Fruit fly (Drosophila melanogaster) whole organism, embryonic: Measurements from ENCODE around the gene Taf8.

ENCODE experiments used
- Adf1 ChIP-seq: fragments of 200-800 bp; sonication (Bioruptor generic); IDR thresholded peaks from 2 replicates; pipeline ENCODE4 v1.3.6; 2022; ENCODE audit warnings: missing biosample characterization, missing genetic modification characterization
- Asciz ChIP-seq: fragments of 200-800 bp; sonication (Bioruptor generic); optimal IDR thresholded peaks from 2 replicates; lab custom pipeline; 2017; ENCODE audit warnings: missing biosample characterization, mild to moderate bottlenecking, missing genetic modification characterization, missing genetic modification reagents
- CG13894 ChIP-seq: fragments of 200-800 bp; sonication (Bioruptor generic); optimal IDR thresholded peaks from 3 replicates; lab custom pipeline; 2018; ENCODE audit warnings: missing biosample characterization, mild to moderate bottlenecking, missing genetic modification characterization, moderate library complexity
- CG17186 ChIP-seq: fragments of 200-800 bp; sonication (Bioruptor generic); optimal IDR thresholded peaks from 3 replicates; lab custom pipeline; 2017; ENCODE audit warnings: missing biosample characterization, missing genetic modification reagents, missing genetic modification characterization
- CG17328 ChIP-seq: fragments of 200-800 bp; sonication (Bioruptor generic); IDR thresholded peaks from 2 replicates; pipeline ENCODE4 v1.3.6; 2022; ENCODE audit warnings: missing biosample characterization, missing genetic modification characterization
- CG18262 ChIP-seq: fragments of 200-800 bp; optimal IDR thresholded peaks from 3 replicates; lab custom pipeline; 2019; ENCODE audit warnings: missing biosample characterization, mild to moderate bottlenecking, missing genetic modification characterization, moderate library complexity
- CG30020 ChIP-seq: fragments of 200-800 bp; optimal IDR thresholded peaks from 2 replicates; lab custom pipeline; 2019; ENCODE audit warnings: missing biosample characterization, mild to moderate bottlenecking, missing genetic modification characterization, moderate library complexity
- CG31365 ChIP-seq: fragments of 200-800 bp; sonication (Bioruptor generic); optimal IDR thresholded peaks from 2 replicates; lab custom pipeline; 2018; ENCODE audit warnings: missing biosample characterization, mild to moderate bottlenecking, missing genetic modification characterization
- CG3281 ChIP-seq: fragments of 200-800 bp; sonication (Bioruptor generic); optimal IDR thresholded peaks from 3 replicates; lab custom pipeline; 2017; ENCODE audit warnings: missing biosample characterization, mild to moderate bottlenecking, missing genetic modification characterization
- CG6813 ChIP-seq: fragments of 200-800 bp; sonication (Bioruptor generic); optimal IDR thresholded peaks from 2 replicates; lab custom pipeline; 2017; ENCODE audit warnings: missing biosample characterization, missing genetic modification characterization, mild to moderate bottlenecking, moderate library complexity, missing genetic modification reagents
- CG7928 ChIP-seq: fragments of 200-800 bp; sonication (Bioruptor generic); optimal IDR thresholded peaks from 2 replicates; lab custom pipeline; 2017; ENCODE audit warnings: missing biosample characterization, mild to moderate bottlenecking, missing genetic modification characterization
- CG7987 ChIP-seq: fragments of 200-800 bp; sonication (Bioruptor generic); optimal IDR thresholded peaks from 2 replicates; lab custom pipeline; 2018; ENCODE audit warnings: missing biosample characterization, mild to moderate bottlenecking, missing genetic modification characterization, moderate library complexity
- CHES-1-like ChIP-seq: fragments of 200-800 bp; sonication (Bioruptor generic); optimal IDR thresholded peaks from 2 replicates; lab custom pipeline; 2016; ENCODE audit warnings: missing biosample characterization, missing genetic modification characterization
- CTCF ChIP-seq: fragments of 200-800 bp; sonication (Bioruptor generic); optimal IDR thresholded peaks from 2 replicates; lab custom pipeline; 2017; ENCODE audit warnings: missing biosample characterization, mild to moderate bottlenecking, missing genetic modification characterization, moderate library complexity
- Camta ChIP-seq: fragments of 200-800 bp; sonication (Bioruptor generic); optimal IDR thresholded peaks from 2 replicates; lab custom pipeline; 2016; ENCODE audit warnings: missing biosample characterization, missing genetic modification characterization
- CrebB ChIP-seq: fragments of 200-800 bp; sonication (Bioruptor generic); optimal IDR thresholded peaks from 3 replicates; lab custom pipeline; 2018; ENCODE audit warnings: missing biosample characterization, mild to moderate bottlenecking, missing genetic modification characterization
- Dbx ChIP-seq: fragments of 200-800 bp; sonication (Bioruptor generic); IDR thresholded peaks from 3 replicates; pipeline ENCODE4 v1.3.6; 2022; ENCODE audit warnings: missing biosample characterization, missing genetic modification characterization
- Deaf1 ChIP-seq: fragments of 200-800 bp; optimal IDR thresholded peaks from 3 replicates; lab custom pipeline; 2019; ENCODE audit warnings: missing biosample characterization, mild to moderate bottlenecking, missing genetic modification characterization, moderate library complexity
- E2f2 ChIP-seq: fragments of 200-800 bp; sonication (Bioruptor generic); IDR thresholded peaks from 2 replicates; pipeline ENCODE4 v1.3.6; 2022; ENCODE audit warnings: missing biosample characterization, missing genetic modification characterization
- H15 ChIP-seq: fragments of 200-800 bp; sonication (Bioruptor generic); IDR thresholded peaks from 3 replicates; pipeline ENCODE4 v1.3.6; 2022; ENCODE audit warnings: missing biosample characterization, missing genetic modification characterization
- Hr3 ChIP-seq: fragments of 200-800 bp; sonication (Bioruptor generic); optimal IDR thresholded peaks from 3 replicates; lab custom pipeline; 2016; ENCODE audit warnings: missing biosample characterization, missing genetic modification characterization
- Max ChIP-seq: fragments of 200-800 bp; sonication (Bioruptor generic); optimal IDR thresholded peaks from 2 replicates; lab custom pipeline; 2016; ENCODE audit warnings: missing biosample characterization, mild to moderate bottlenecking, missing genetic modification characterization
- PHDP ChIP-seq: fragments of 200-800 bp; sonication (Bioruptor generic); optimal IDR thresholded peaks from 3 replicates; lab custom pipeline; 2018; ENCODE audit warnings: missing biosample characterization, mild to moderate bottlenecking, missing genetic modification characterization, moderate library complexity
- Poxn ChIP-seq: fragments of 200-800 bp; sonication (Bioruptor generic); IDR thresholded peaks from 2 replicates; pipeline ENCODE4 v1.3.6; 2022; ENCODE audit warnings: missing biosample characterization, missing genetic modification characterization
- Ravus ChIP-seq: fragments of 200-800 bp; sonication (Bioruptor generic); IDR thresholded peaks from 2 replicates; pipeline ENCODE4 v1.3.6; 2022; ENCODE audit warnings: missing biosample characterization, missing genetic modification characterization
- Side ChIP-seq: fragments of 200-800 bp; sonication (Bioruptor generic); optimal IDR thresholded peaks from 2 replicates; lab custom pipeline; 2016; ENCODE audit warnings: missing biosample characterization, missing genetic modification characterization
- Sox100B ChIP-seq: fragments of 200-800 bp; sonication (Bioruptor generic); optimal IDR thresholded peaks from 3 replicates; lab custom pipeline; 2018; ENCODE audit warnings: missing biosample characterization, mild to moderate bottlenecking, missing genetic modification characterization
- Spps ChIP-seq: fragments of 200-800 bp; sonication (Bioruptor generic); optimal IDR thresholded peaks from 2 replicates; lab custom pipeline; 2018; ENCODE audit warnings: missing biosample characterization, mild to moderate bottlenecking, missing genetic modification characterization
- Xrp1 ChIP-seq: fragments of 200-800 bp; sonication (Bioruptor generic); IDR thresholded peaks from 2 replicates; pipeline ENCODE4 v1.3.6; 2022; ENCODE audit warnings: missing biosample characterization, missing genetic modification characterization
- amos ChIP-seq: fragments of 200-800 bp; sonication (Bioruptor generic); IDR thresholded peaks from 2 replicates; pipeline ENCODE4 v1.3.6; 2022; ENCODE audit warnings: missing biosample characterization, missing genetic modification characterization; ENCODE audit not compliant: partially characterized antibody
- ase ChIP-seq: fragments of 200-800 bp; sonication (Bioruptor generic); IDR thresholded peaks from 3 replicates; pipeline ENCODE4 v1.3.6; 2022; ENCODE audit warnings: missing biosample characterization, missing genetic modification characterization
- ash1 ChIP-seq: fragments of 200-800 bp; sonication (Bioruptor generic); optimal IDR thresholded peaks from 2 replicates; lab custom pipeline; 2018; ENCODE audit warnings: missing biosample characterization, mild to moderate bottlenecking, missing genetic modification characterization
- ato ChIP-seq: fragments of 200-800 bp; sonication (Bioruptor generic); IDR thresholded peaks from 2 replicates; pipeline ENCODE4 v1.3.6; 2022; ENCODE audit warnings: missing biosample characterization, missing genetic modification characterization; ENCODE audit not compliant: partially characterized antibody
- bcd ChIP-seq: fragments of 200-800 bp; sonication (Bioruptor generic); optimal IDR thresholded peaks from 2 replicates; lab custom pipeline; 2017; ENCODE audit warnings: missing biosample characterization, mild to moderate bottlenecking, missing genetic modification characterization
- chinmo ChIP-seq: fragments of 200-800 bp; sonication (Bioruptor generic); IDR thresholded peaks from 4 replicates; pipeline ENCODE4 v1.3.6; 2022; ENCODE audit warnings: missing biosample characterization, missing genetic modification characterization; ENCODE audit not compliant: partially characterized antibody
- crol ChIP-seq: fragments of 200-800 bp; sonication (Bioruptor generic); IDR thresholded peaks from 2 replicates; pipeline ENCODE4 v1.3.6; 2022; ENCODE audit warnings: missing biosample characterization, missing genetic modification characterization
- exex ChIP-seq: fragments of 200-800 bp; sonication (Bioruptor generic); optimal IDR thresholded peaks from 4 replicates; lab custom pipeline; 2018; ENCODE audit warnings: missing biosample characterization, mild to moderate bottlenecking, missing genetic modification characterization, moderate library complexity
- ftz-f1 ChIP-seq: fragments of 200-800 bp; sonication (Bioruptor generic); optimal IDR thresholded peaks from 2 replicates; lab custom pipeline; 2016; ENCODE audit warnings: missing biosample characterization, missing genetic modification characterization
- gce ChIP-seq: fragments of 200-800 bp; sonication (Bioruptor generic); IDR thresholded peaks from 3 replicates; pipeline ENCODE4 v1.3.6; 2022; ENCODE audit warnings: missing biosample characterization, missing genetic modification characterization
- grn ChIP-seq: fragments of 200-800 bp; sonication (Bioruptor generic); optimal IDR thresholded peaks from 3 replicates; lab custom pipeline; 2017; ENCODE audit warnings: missing biosample characterization, missing genetic modification characterization
- gro ChIP-seq: fragments of 200-800 bp; sonication (Bioruptor generic); optimal IDR thresholded peaks from 2 replicates; lab custom pipeline; 2016; ENCODE audit warnings: missing biosample characterization, missing genetic modification characterization
- ham ChIP-seq: fragments of 200-800 bp; sonication (Bioruptor generic); IDR thresholded peaks from 2 replicates; pipeline ENCODE4 v1.3.6; 2022; ENCODE audit warnings: missing biosample characterization, missing genetic modification characterization
- scrt ChIP-seq: fragments of 200-800 bp; sonication (Bioruptor generic); optimal IDR thresholded peaks from 2 replicates; lab custom pipeline; 2018; ENCODE audit warnings: missing biosample characterization, mild to moderate bottlenecking, missing genetic modification characterization, moderate library complexity
- slbo ChIP-seq: fragments of 200-800 bp; sonication (Bioruptor generic); IDR thresholded peaks from 2 replicates; pipeline ENCODE4 v1.3.6; 2022; ENCODE audit warnings: missing biosample characterization, missing genetic modification characterization
- sna ChIP-seq: fragments of 200-800 bp; sonication (Bioruptor generic); IDR thresholded peaks from 2 replicates; pipeline ENCODE4 v1.3.6; 2022; ENCODE audit warnings: missing biosample characterization, missing genetic modification characterization; ENCODE audit not compliant: partially characterized antibody
- tap ChIP-seq: fragments of 200-800 bp; optimal IDR thresholded peaks from 3 replicates; lab custom pipeline; 2019; ENCODE audit warnings: missing biosample characterization, mild to moderate bottlenecking, missing genetic modification characterization, moderate library complexity
- tin ChIP-seq: fragments of 200-800 bp; sonication (Bioruptor generic); optimal IDR thresholded peaks from 3 replicates; lab custom pipeline; 2016; ENCODE audit warnings: missing biosample characterization, missing genetic modification characterization
- wek ChIP-seq: fragments of 200-800 bp; sonication (Bioruptor generic); optimal IDR thresholded peaks from 3 replicates; lab custom pipeline; 2018; ENCODE audit warnings: missing biosample characterization, mild to moderate bottlenecking, missing genetic modification characterization, moderate library complexity

The Taf8 gene

DNA sequence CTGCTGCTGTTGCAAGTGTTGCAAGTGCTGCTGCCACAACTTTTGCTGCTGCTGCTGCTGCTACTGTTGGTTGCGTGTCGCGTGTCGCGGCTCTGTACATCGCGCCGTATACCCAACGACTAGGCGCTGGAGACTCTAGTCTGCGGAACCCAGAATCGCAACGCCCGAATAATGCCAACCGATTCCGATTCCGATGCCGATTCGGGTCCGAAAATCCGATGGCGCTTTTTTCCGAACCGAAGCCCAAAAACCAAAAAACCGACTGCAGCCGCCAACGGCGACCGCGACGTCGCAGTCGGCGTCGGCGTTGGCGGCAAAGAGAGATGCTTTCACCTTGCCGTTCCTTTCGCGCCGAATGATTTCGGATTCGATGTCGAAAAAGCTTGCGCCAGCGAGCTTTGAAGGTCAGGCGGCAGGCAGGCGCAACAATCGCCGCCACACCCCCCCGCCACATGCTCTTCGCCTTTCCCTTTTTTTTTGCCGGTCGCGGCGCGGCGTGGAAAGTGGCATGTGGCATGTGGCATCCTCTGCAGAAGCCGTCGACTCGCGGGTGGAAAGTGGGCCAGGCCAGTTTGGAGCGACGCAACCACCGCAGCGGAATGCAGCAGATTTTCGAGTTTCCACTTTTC is 38.5 kb upstream of the Taf8 start, which contains the start of gene Sh:
TSS of gene Sh (minus strand) at position 104 of the 629 bp plus-strand sequence.
- TF ChIP-seq E2f2 (GFP tag; lab: Robert Waterston, UW) (peak; percentile 11; the same call in 1 of the 2 replicates), Adf1 (GFP tag; lab: Robert Waterston, UW) (peak; percentile 94), Asciz (GFP tag; lab: Kevin White, UChicago) (no peak), Ravus (GFP tag; lab: Robert Waterston, UW) (no peak), ftz-f1 (GFP tag; lab: Kevin White, UChicago) (peak; percentile 59), H15 (GFP tag; lab: Robert Waterston, UW) (no peak), scrt (GFP tag; lab: Kevin White, UChicago) (peak; percentile 95), chinmo (GFP tag; lab: Robert Waterston, UW) (peak; percentile 61; the same call in 1 of the 4 replicates), CG13894 (tag; lab: Kevin White, UChicago) (peak; percentile 99), Dbx (GFP tag; lab: Robert Waterston, UW) (no peak), CG7928 (no peak), Deaf1 (tag; lab: Kevin White, UChicago) (peak; percentile 96), crol (peak; percentile 78), CTCF (GFP tag; lab: Kevin White, UChicago) (peak; percentile 38)

DNA sequence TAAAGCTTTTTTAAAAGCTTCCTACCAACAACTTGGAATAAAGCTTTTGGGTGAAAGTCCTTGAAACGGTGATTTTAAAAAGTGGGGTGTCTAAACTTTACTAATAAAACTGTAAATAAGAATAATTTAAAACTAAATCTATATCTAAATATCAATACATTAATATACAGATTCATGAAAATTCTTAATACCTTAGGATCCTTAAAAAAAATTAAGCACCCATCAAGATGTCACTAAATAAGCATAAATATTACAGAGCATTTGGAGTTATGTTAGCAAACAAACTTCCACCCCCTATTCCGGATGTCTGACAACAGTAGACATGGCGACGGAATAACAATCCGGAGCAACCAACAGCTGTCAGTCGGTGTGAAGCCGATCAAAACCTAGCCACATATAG is 37.6 kb upstream of the Taf8 start, which contains the start of gene Dhc16F:
TSS of gene Dhc16F (plus strand) at position 301 of the 400 bp plus-strand sequence.
- TF ChIP-seq CG17328, result no peak
- TF ChIP-seq Dbx (GFP tag; lab: Robert Waterston, UW), result no peak

DNA sequence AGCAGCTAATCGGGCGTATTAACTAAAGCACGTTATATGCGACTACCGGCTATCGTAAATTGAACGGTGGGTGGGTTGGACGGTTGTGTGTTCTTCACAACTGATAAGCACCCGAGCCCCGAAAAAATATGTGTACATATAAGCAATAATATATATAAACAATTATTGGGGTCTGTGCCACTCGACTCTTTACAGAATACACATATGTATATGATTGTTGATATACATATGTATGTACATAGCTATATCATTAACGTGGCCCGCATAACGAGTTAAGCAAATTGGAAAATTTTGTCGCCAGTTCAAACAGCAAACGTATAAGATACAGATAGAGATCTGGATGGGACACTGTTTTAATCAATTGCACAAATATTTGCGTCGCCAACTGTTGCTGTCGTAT is 19.1 kb upstream of the Taf8 start:
- no peak for TF ChIP-seq gro
- peak; percentile 47 for TF ChIP-seq wek (GFP tag; lab: Kevin White, UChicago)
- TF ChIP-seq CG18262, result no peak
- TF ChIP-seq grn (GFP tag; lab: Kevin White, UChicago), result no peak
- no peak for TF ChIP-seq Side (GFP tag; lab: Kevin White, UChicago)
- TF ChIP-seq PHDP (tag; lab: Kevin White, UChicago), result no peak
- TF ChIP-seq exex (tag; lab: Kevin White, UChicago), result peak; percentile 57
- no peak for TF ChIP-seq ham (GFP tag; lab: Robert Waterston, UW)
- TF ChIP-seq Xrp1, result no peak
- TF ChIP-seq slbo, result no peak
- TF ChIP-seq ash1 (GFP tag; lab: Kevin White, UChicago), result peak; percentile 11
- TF ChIP-seq CG6813 (GFP tag; lab: Kevin White, UChicago), result peak; percentile 28
- TF ChIP-seq CrebB (tag; lab: Kevin White, UChicago), result peak; percentile 62
- TF ChIP-seq Hr3 (GFP tag; lab: Kevin White, UChicago), result no peak
- peak; percentile 31 for TF ChIP-seq CG31365
- TF ChIP-seq ase, result no peak
- no peak for TF ChIP-seq Max (GFP tag; lab: Kevin White, UChicago)
- TF ChIP-seq tap (tag; lab: Kevin White, UChicago), result no peak
- no peak for TF ChIP-seq ato (GFP tag; lab: Robert Waterston, UW)
- TF ChIP-seq Poxn (GFP tag; lab: Robert Waterston, UW), result no peak
- no peak for TF ChIP-seq amos (GFP tag; lab: Robert Waterston, UW)
- TF ChIP-seq CG17186 (GFP tag; lab: Kevin White, UChicago), result no peak
- TF ChIP-seq CG30020 (tag; lab: Kevin White, UChicago), result no peak
- TF ChIP-seq Sox100B (GFP tag; lab: Kevin White, UChicago), result no peak
- TF ChIP-seq gce (GFP tag; lab: Robert Waterston, UW), result no peak
- no peak for TF ChIP-seq CHES-1-like (GFP tag; lab: Kevin White, UChicago)
- no peak for TF ChIP-seq tin (GFP tag; lab: Kevin White, UChicago)
- peak; percentile 11 for TF ChIP-seq CG7987
- no peak for TF ChIP-seq bcd (GFP tag; lab: Kevin White, UChicago)
- peak; percentile 37 for TF ChIP-seq CG3281 (GFP tag; lab: Kevin White, UChicago)
- TF ChIP-seq Camta (GFP tag; lab: Kevin White, UChicago), result no peak
- TF ChIP-seq sna (GFP tag; lab: Robert Waterston, UW), result no peak
- no peak for TF ChIP-seq Spps (tag; lab: Kevin White, UChicago)
